Worm (Caenorhabditis elegans): Measurements from ENCODE around the gene W02B12.16.

DNA sequence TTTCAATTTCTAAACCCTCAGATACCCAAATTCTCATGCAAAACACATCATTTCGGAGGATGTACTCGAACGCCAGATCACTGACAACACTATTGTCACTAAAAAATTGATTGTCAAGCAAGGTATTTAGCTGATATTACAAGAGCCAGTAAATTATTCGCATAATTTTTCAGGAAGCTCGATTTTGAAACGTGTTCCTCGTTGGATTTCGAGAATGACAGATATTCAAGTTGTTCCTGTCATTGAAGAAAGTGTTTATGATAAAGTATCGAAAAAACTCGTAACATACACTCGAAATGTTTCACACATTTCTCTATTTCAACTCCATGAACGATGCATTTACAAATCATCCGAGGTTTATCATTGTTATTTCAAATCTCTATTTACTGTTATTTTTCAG is 19.5 kb upstream of the W02B12.16 start:
- TF ChIP-seq daf-12 (tag; optimal IDR thresholded peaks at IDR 0.05) = no peak
- TF ChIP-seq jun-1 (tag; optimal IDR thresholded peaks at IDR 0.05) = no peak
- TF ChIP-seq aly-2 (tag; optimal IDR thresholded peaks at IDR 0.05) = no peak
- TF ChIP-seq skn-1 (tag; optimal IDR thresholded peaks at IDR 0.05) = no peak
- no peak for TF ChIP-seq snpc-4 (tag; optimal IDR thresholded peaks at IDR 0.05)
- TF ChIP-seq ceh-28 (tag; optimal IDR thresholded peaks at IDR 0.05) = no peak
- TF ChIP-seq egl-27 (tag; optimal IDR thresholded peaks at IDR 0.05) = no peak
- TF ChIP-seq dve-1 (tag; optimal IDR thresholded peaks at IDR 0.05; ENCODE audit: insufficient read depth) = no peak
- no peak for TF ChIP-seq nhr-76 (tag; optimal IDR thresholded peaks at IDR 0.05)
- TF ChIP-seq nhr-25 (tag; optimal IDR thresholded peaks at IDR 0.05; ENCODE audit: borderline replicate concordance, insufficient read depth) = no peak
- no peak for TF ChIP-seq nhr-111 (GFP tag; optimal IDR thresholded peaks at IDR 0.05)
- TF ChIP-seq nhr-11 (tag; optimal IDR thresholded peaks at IDR 0.05) = no peak
